Fruit fly (Drosophila melanogaster) whole organism, embryonic: ENCODE results near the gene RhoGAP19D.

Experiments
- Awh ChIP-seq: fragments of 200-800 bp; sonication (Bioruptor generic); IDR thresholded peaks from 2 replicates; pipeline ENCODE4, ENCODE4 v1.3.6; 2022; ENCODE audit warnings: missing biosample characterization, missing genetic modification characterization
- BEAF-32 ChIP-seq: fragments of 200-800 bp; sonication (Bioruptor generic); optimal IDR thresholded peaks from 3 replicates; lab custom pipeline; 2017; ENCODE audit warnings: missing biosample characterization, missing genetic modification characterization, mild to moderate bottlenecking, moderate library complexity, missing genetic modification reagents
- Bgb ChIP-seq: fragments of 200-800 bp; sonication (Bioruptor generic); IDR thresholded peaks from 2 replicates; pipeline ENCODE4 v1.3.6; 2022; ENCODE audit warnings: missing biosample characterization, missing genetic modification characterization; ENCODE audit not compliant: partially characterized antibody
- CG1024 ChIP-seq: fragments of 200-800 bp; sonication (Bioruptor generic); IDR thresholded peaks from 2 replicates; pipeline ENCODE4 v1.3.6; 2022; ENCODE audit warnings: missing biosample characterization, missing genetic modification characterization
- CG10366 ChIP-seq: fragments of 200-800 bp; sonication (Bioruptor generic); IDR thresholded peaks from 2 replicates; pipeline ENCODE4 v1.3.6; 2022; ENCODE audit warnings: missing biosample characterization, missing genetic modification characterization
- CG11695 ChIP-seq: fragments of 200-800 bp; sonication (Bioruptor generic); IDR thresholded peaks from 3 replicates; pipeline ENCODE4 v1.3.6; 2022; ENCODE audit warnings: missing biosample characterization, missing genetic modification characterization
- CG11723 ChIP-seq: fragments of 200-800 bp; sonication (Bioruptor generic); optimal IDR thresholded peaks from 2 replicates; lab custom pipeline; 2017; ENCODE audit warnings: missing biosample characterization, mild to moderate bottlenecking, missing genetic modification characterization
- CG12104 ChIP-seq: fragments of 200-800 bp; sonication (Bioruptor generic); optimal IDR thresholded peaks from 3 replicates; lab custom pipeline; 2016; ENCODE audit warnings: missing biosample characterization, missing genetic modification characterization
- CG12155 ChIP-seq: fragments of 200-800 bp; sonication (Bioruptor generic); optimal IDR thresholded peaks from 3 replicates; lab custom pipeline; 2016; ENCODE audit warnings: missing biosample characterization, missing genetic modification characterization
- CG12236 ChIP-seq: fragments of 200-800 bp; sonication (Bioruptor generic); optimal IDR thresholded peaks from 2 replicates; lab custom pipeline; 2016; ENCODE audit warnings: missing biosample characterization, missing genetic modification characterization
- CG1529 ChIP-seq: fragments of 200-800 bp; sonication (Bioruptor generic); optimal IDR thresholded peaks from 3 replicates; lab custom pipeline; 2018; ENCODE audit warnings: missing biosample characterization, missing genetic modification characterization
- CG15696 ChIP-seq: fragments of 200-800 bp; sonication (Bioruptor generic); optimal IDR thresholded peaks from 2 replicates; lab custom pipeline; 2019; ENCODE audit warnings: missing biosample characterization, mild to moderate bottlenecking, missing genetic modification characterization, moderate library complexity
- CG18476 ChIP-seq: fragments of 200-800 bp; sonication (Bioruptor generic); optimal IDR thresholded peaks from 2 replicates; lab custom pipeline; 2016; ENCODE audit warnings: missing biosample characterization, mild to moderate bottlenecking, missing genetic modification characterization
- CG3847 ChIP-seq: fragments of 200-800 bp; sonication (Bioruptor generic); IDR thresholded peaks from 2 replicates; pipeline ENCODE4 v1.3.6; 2022; ENCODE audit warnings: missing biosample characterization, missing genetic modification characterization
- CG7271 ChIP-seq: fragments of 200-800 bp; sonication (Bioruptor generic); optimal IDR thresholded peaks from 2 replicates; lab custom pipeline; 2018; ENCODE audit warnings: missing biosample characterization, mild to moderate bottlenecking, missing genetic modification characterization, moderate library complexity
- CG9437 ChIP-seq: fragments of 200-800 bp; sonication (Bioruptor generic); optimal IDR thresholded peaks from 2 replicates; lab custom pipeline; 2018; ENCODE audit warnings: missing biosample characterization, mild to moderate bottlenecking, missing genetic modification characterization
- CoRest ChIP-seq: fragments of 200-800 bp; sonication (Bioruptor generic); optimal IDR thresholded peaks from 3 replicates; lab custom pipeline; 2018; ENCODE audit warnings: missing biosample characterization, mild to moderate bottlenecking, missing genetic modification characterization, moderate library complexity
- D ChIP-seq, 2 experiments: fragments of 200-800 bp in 1 of 2; fragments of >200 bp in 1 of 2; sonication (Bioruptor generic) in 1 of 2; optimal IDR thresholded peaks; 2 replicates in 1 of 2; 3 replicates in 1 of 2; lab custom pipeline; 2017; ENCODE audit warnings: mild to moderate bottlenecking in 1 of 2, missing biosample characterization in 1 of 2, missing genetic modification characterization in 1 of 2, missing genetic modification reagents in 1 of 2
- Dbx ChIP-seq: fragments of 200-800 bp; sonication (Bioruptor generic); IDR thresholded peaks from 3 replicates; pipeline ENCODE4 v1.3.6; 2022; ENCODE audit warnings: missing biosample characterization, missing genetic modification characterization
- Dll ChIP-seq: fragments of 200-800 bp; sonication (Bioruptor generic); IDR thresholded peaks from 4 replicates; pipeline ENCODE4 v1.3.6; 2022; ENCODE audit warnings: missing biosample characterization, missing genetic modification characterization; ENCODE audit not compliant: partially characterized antibody
- Eip74EF ChIP-seq, 2 experiments: fragments of 200-800 bp in 1 of 2; fragments of >200 bp in 1 of 2; sonication (Bioruptor generic) in 1 of 2; optimal IDR thresholded peaks; 2 replicates each; lab custom pipeline; 2017 to 2019; ENCODE audit warnings: missing biosample characterization in 2 of 2, missing genetic modification characterization in 2 of 2, mild to moderate bottlenecking in 1 of 2, moderate library complexity in 1 of 2
- GATAe ChIP-seq: fragments of 200-800 bp; sonication (Bioruptor generic); conservative IDR thresholded peaks from 2 replicates; pipeline ENCODE4 v1.3.6; 2022; ENCODE audit warnings: missing biosample characterization, missing genetic modification characterization
- HLH4C ChIP-seq: fragments of 200-800 bp; sonication (Bioruptor generic); IDR thresholded peaks from 3 replicates; pipeline ENCODE4 v1.3.6; 2022; ENCODE audit warnings: missing biosample characterization, missing genetic modification characterization; ENCODE audit not compliant: partially characterized antibody
- Hand ChIP-seq: fragments of 200-800 bp; sonication (Bioruptor generic); optimal IDR thresholded peaks from 2 replicates; lab custom pipeline; 2017; ENCODE audit warnings: mild to moderate bottlenecking, missing biosample characterization, missing genetic modification reagents, missing genetic modification characterization
- Mes4 ChIP-seq: fragments of 200-800 bp; sonication (Bioruptor generic); optimal IDR thresholded peaks from 2 replicates; lab custom pipeline; 2016; ENCODE audit warnings: missing biosample characterization, missing genetic modification characterization
- abd-A ChIP-seq: fragments of 200-800 bp; sonication (Bioruptor generic); optimal IDR thresholded peaks from 3 replicates; lab custom pipeline; 2019; ENCODE audit warnings: missing biosample characterization, mild to moderate bottlenecking, missing genetic modification characterization, moderate library complexity
- ase ChIP-seq: fragments of 200-800 bp; sonication (Bioruptor generic); IDR thresholded peaks from 3 replicates; pipeline ENCODE4 v1.3.6; 2022; ENCODE audit warnings: missing biosample characterization, missing genetic modification characterization
- az2 ChIP-seq: fragments of 200-800 bp; sonication (Bioruptor generic); optimal IDR thresholded peaks from 3 replicates; lab custom pipeline; 2016; ENCODE audit warnings: missing biosample characterization, missing genetic modification characterization
- bcd ChIP-seq: fragments of 200-800 bp; sonication (Bioruptor generic); optimal IDR thresholded peaks from 2 replicates; lab custom pipeline; 2017; ENCODE audit warnings: missing biosample characterization, mild to moderate bottlenecking, missing genetic modification characterization
- br ChIP-seq: fragments of >200 bp; optimal IDR thresholded peaks from 2 replicates; lab custom pipeline; 2017
- btn ChIP-seq: fragments of 200-800 bp; sonication (Bioruptor generic); optimal IDR thresholded peaks from 2 replicates; lab custom pipeline; 2016; ENCODE audit warnings: missing biosample characterization, missing genetic modification characterization
- crp ChIP-seq, 2 experiments: fragments of 200-800 bp; sonication (Bioruptor generic); optimal IDR thresholded peaks; 2 replicates in 1 of 2; 3 replicates in 1 of 2; lab custom pipeline; 2017; ENCODE audit warnings: missing biosample characterization in 2 of 2, missing genetic modification characterization in 2 of 2, mild to moderate bottlenecking in 1 of 2, moderate library complexity in 1 of 2
- dati ChIP-seq: fragments of 200-800 bp; sonication (Bioruptor generic); IDR thresholded peaks from 2 replicates; pipeline ENCODE4 v1.3.6; 2022; ENCODE audit warnings: missing biosample characterization, missing genetic modification characterization
- eve ChIP-seq, 2 experiments: fragments of >200 bp; optimal IDR thresholded peaks; 2 replicates each; lab custom pipeline; 2017; ENCODE audit warnings: missing biosample characterization in 2 of 2, missing genetic modification characterization in 2 of 2
- hb ChIP-seq: fragments of 200-800 bp; sonication (Bioruptor generic); IDR thresholded peaks from 3 replicates; pipeline ENCODE4 v1.3.6; 2022; ENCODE audit warnings: missing biosample characterization, missing genetic modification characterization; ENCODE audit not compliant: partially characterized antibody
- ken ChIP-seq: fragments of 200-800 bp; sonication (Bioruptor generic); IDR thresholded peaks from 3 replicates; pipeline ENCODE4 v1.3.6; 2022; ENCODE audit warnings: missing biosample characterization, missing genetic modification characterization
- oc ChIP-seq: fragments of 200-800 bp; sonication (Bioruptor generic); optimal IDR thresholded peaks from 2 replicates; lab custom pipeline; 2018; ENCODE audit warnings: missing biosample characterization, mild to moderate bottlenecking, missing genetic modification characterization, moderate library complexity
- pan ChIP-seq, 4 experiments: fragments of >200 bp in 3 of 4; fragments of 200-800 bp in 1 of 4; sonication (Bioruptor generic) in 1 of 4; optimal IDR thresholded peaks in 3 of 4; IDR thresholded peaks in 1 of 4; 2 replicates each; pipeline versions ENCODE4 v1.3.6 to Lab custom; 2017 to 2022; ENCODE audit warnings: missing biosample characterization in 2 of 4, missing genetic modification characterization in 2 of 4, mixed read lengths in 1 of 4
- phol ChIP-seq: fragments of 200-800 bp; sonication (Bioruptor generic); optimal IDR thresholded peaks from 3 replicates; lab custom pipeline; 2018; ENCODE audit warnings: missing biosample characterization, mild to moderate bottlenecking, missing genetic modification characterization, moderate library complexity
- pnt ChIP-seq: fragments of 200-800 bp; sonication (Bioruptor generic); optimal IDR thresholded peaks from 3 replicates; lab custom pipeline; 2016; ENCODE audit warnings: missing biosample characterization, missing genetic modification characterization
- schlank ChIP-seq: fragments of 200-800 bp; sonication (Bioruptor generic); optimal IDR thresholded peaks from 2 replicates; lab custom pipeline; 2018; ENCODE audit warnings: missing biosample characterization, mild to moderate bottlenecking, missing genetic modification characterization
- sd ChIP-seq: fragments of 200-800 bp; sonication (Bioruptor generic); optimal IDR thresholded peaks from 3 replicates; lab custom pipeline; 2018; ENCODE audit warnings: missing biosample characterization, mild to moderate bottlenecking, missing genetic modification characterization, moderate library complexity
- sens ChIP-seq: fragments of 200-800 bp; sonication (Bioruptor generic); peaks from one replicate; lab custom pipeline; 2016; ENCODE audit warnings: missing biosample characterization, missing genetic modification characterization
- sima ChIP-seq: fragments of 200-800 bp; sonication (Bioruptor generic); optimal IDR thresholded peaks from 2 replicates; lab custom pipeline; 2016; ENCODE audit warnings: missing biosample characterization, missing genetic modification characterization
- sisA ChIP-seq: fragments of 200-800 bp; sonication (Bioruptor generic); IDR thresholded peaks from 2 replicates; pipeline ENCODE4 v1.3.6; 2022; ENCODE audit warnings: missing biosample characterization, missing genetic modification characterization
- tgo ChIP-seq: fragments of 200-800 bp; sonication (Bioruptor generic); IDR thresholded peaks from 3 replicates; pipeline ENCODE4 v1.3.6; 2022; ENCODE audit warnings: missing biosample characterization, missing genetic modification characterization
- unc-4 ChIP-seq: fragments of 200-800 bp; sonication (Bioruptor generic); IDR thresholded peaks from 2 replicates; pipeline ENCODE4 v1.3.6; 2022; ENCODE audit warnings: missing biosample characterization, missing genetic modification characterization; ENCODE audit not compliant: partially characterized antibody
- zf30C ChIP-seq: fragments of 200-800 bp; sonication (Bioruptor generic); optimal IDR thresholded peaks from 3 replicates; lab custom pipeline; 2018; ENCODE audit warnings: missing biosample characterization, mild to moderate bottlenecking, missing genetic modification characterization

The RhoGAP19D gene

dm6 chrX:20429482-20430204 is 80.9 kb downstream of the RhoGAP19D start, which contains the start of the genes CG11710 and mal (continued):
- peak; percentile 76 for TF ChIP-seq CG18476
- no peak for TF ChIP-seq Bgb
- TF ChIP-seq Dbx (GFP tag; lab: Robert Waterston, UW) = peak; percentile 82
- no peak for TF ChIP-seq zf30C (GFP tag; lab: Kevin White, UChicago)
- TF ChIP-seq BEAF-32 (GFP tag; lab: Kevin White, UChicago) = peak; percentile 43
- TF ChIP-seq ken (GFP tag; lab: Robert Waterston, UW) = no peak
- peak; percentile 84 for TF ChIP-seq CoRest (tag; lab: Kevin White, UChicago)
- no peak for TF ChIP-seq abd-A (tag; lab: Kevin White, UChicago)
- TF ChIP-seq Eip74EF (GFP tag; optimal IDR thresholded peaks at IDR 0.05; lab: Kevin White, UChicago) = no peak
- TF ChIP-seq CG7271 (tag; lab: Kevin White, UChicago) = no peak
- peak; percentile 62; the same call in 3 of the 4 replicates for TF ChIP-seq Dll
- TF ChIP-seq sima (GFP tag; lab: Kevin White, UChicago) = no peak
- peak; percentile 18 for TF ChIP-seq Hand (GFP tag; lab: Kevin White, UChicago)
- TF ChIP-seq CG12155 = peak; percentile 67
- TF ChIP-seq pnt = peak; percentile 43
- TF ChIP-seq hb (GFP tag; lab: Robert Waterston, UW) = no peak
- no peak for TF ChIP-seq ase (GFP tag; lab: Robert Waterston, UW)
- no peak for TF ChIP-seq CG1529
- no peak for TF ChIP-seq br (lab: Kevin White, UChicago)
- TF ChIP-seq btn (GFP tag; lab: Kevin White, UChicago) = peak; percentile 14
- TF ChIP-seq bcd (GFP tag; lab: Kevin White, UChicago) = peak; percentile 78
- TF ChIP-seq dati = no peak
- no peak for TF ChIP-seq eve (GFP tag; optimal IDR thresholded peaks at IDR 0.05; lab: Kevin White, UChicago)
- TF ChIP-seq sens (GFP tag; lab: Kevin White, UChicago) = peak; percentile 95
- peak; percentile 87 for TF ChIP-seq phol (tag; lab: Kevin White, UChicago)
- peak; percentile 37; the same call in 1 of the 2 replicates for TF ChIP-seq unc-4 (GFP tag; lab: Robert Waterston, UW)
- TF ChIP-seq schlank = peak; percentile 2
- peak; percentile 50; the same call in 1 of the 2 replicates for TF ChIP-seq CG10366 (GFP tag; lab: Robert Waterston, UW)
- peak; percentile 77 for TF ChIP-seq CG12104 (GFP tag; lab: Kevin White, UChicago)
- TF ChIP-seq crp (GFP tag; optimal IDR thresholded peaks at IDR 0.05; lab: Kevin White, UChicago) = peak in 1 of 2 experiments; percentile 82
- peak; percentile 72 for TF ChIP-seq sisA (GFP tag; lab: Robert Waterston, UW)
- no peak for TF ChIP-seq sd (tag; lab: Kevin White, UChicago)
- no peak for TF ChIP-seq D (optimal IDR thresholded peaks at IDR 0.05; lab: Kevin White, UChicago)
- TF ChIP-seq D (GFP tag; optimal IDR thresholded peaks at IDR 0.05; lab: Kevin White, UChicago) = no peak
- peak; percentile 77 for TF ChIP-seq tgo (GFP tag; lab: Robert Waterston, UW)
- TF ChIP-seq CG12236 (GFP tag; lab: Kevin White, UChicago) = no peak
- TF ChIP-seq CG11695 = peak; percentile 79; the same call in 2 of the 3 replicates
- TF ChIP-seq CG11723 (GFP tag; lab: Kevin White, UChicago) = no peak
- no peak for TF ChIP-seq oc
- no peak for TF ChIP-seq pan (optimal IDR thresholded peaks at IDR 0.05; lab: Kevin White, UChicago)
- TF ChIP-seq pan (GFP tag; optimal IDR thresholded peaks at IDR 0.05 in 1 of 2, IDR thresholded peaks at IDR 0.05 in 1 of 2) = peak in 1 of 2 experiments; percentile 64
- TF ChIP-seq CG9437 (GFP tag; lab: Kevin White, UChicago) = peak; percentile 61
- no peak for TF ChIP-seq Awh (GFP tag; lab: Robert Waterston, UW)
- TF ChIP-seq GATAe (GFP tag; lab: Robert Waterston, UW) = no peak
- no peak for TF ChIP-seq CG1024 (GFP tag; lab: Robert Waterston, UW)
- no peak for TF ChIP-seq Mes4 (GFP tag; lab: Kevin White, UChicago)
- TF ChIP-seq CG3847 (GFP tag; lab: Robert Waterston, UW) = peak; percentile 68
- TF ChIP-seq CG15696 (tag; lab: Kevin White, UChicago) = peak; percentile 68
- TF ChIP-seq az2 (GFP tag; lab: Kevin White, UChicago) = peak; percentile 68
- TF ChIP-seq HLH4C (GFP tag; lab: Robert Waterston, UW) = peak; percentile 51; the same call in 1 of the 3 replicates
